Worm (Caenorhabditis elegans): Measurements from ENCODE around the gene rep-1.

The rep-1 gene

DNA sequence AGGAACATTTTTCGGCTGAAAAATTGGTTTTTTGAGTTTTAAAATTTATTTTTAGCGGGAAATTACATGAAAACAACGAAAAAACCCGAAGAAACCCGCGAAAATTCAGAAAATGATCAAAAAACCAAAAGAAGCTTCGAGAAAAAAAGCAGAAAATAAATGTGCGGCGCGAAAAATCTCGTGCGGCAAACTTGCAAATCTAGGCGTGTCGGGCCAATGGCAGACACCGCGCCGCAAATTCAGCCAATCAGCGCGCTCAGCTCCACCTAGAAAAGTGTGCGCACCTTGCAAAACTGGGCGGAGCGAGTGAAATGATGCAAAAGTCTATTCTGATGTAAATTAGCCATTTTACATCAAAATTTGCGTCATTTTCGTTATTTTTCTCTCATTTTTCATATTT is 48.8 kb downstream of the rep-1 start, which contains the start of gene Y22D7AL.10 (continued):
- TF ChIP-seq nfya-2 (GFP tag; IDR thresholded peaks at IDR 0.05) (peak; percentile 100), attf-5 (GFP tag; optimal IDR thresholded peaks at IDR 0.05) (peak; percentile 95), hmg-1.2 (GFP tag; IDR thresholded peaks at IDR 0.05) (peak; percentile 88), mes-4 (tag; optimal IDR thresholded peaks at IDR 0.05) (peak; percentile 56), Y56A3A.18 (GFP tag; IDR thresholded peaks at IDR 0.05) (peak; percentile 97), zim-3 (tag; optimal IDR thresholded peaks at IDR 0.05) (peak; percentile 93), F10E7.11 (tag; optimal IDR thresholded peaks at IDR 0.05) (peak; percentile 96), ama-1 (optimal IDR thresholded peaks at IDR 0.05) (no peak), ama-1 (GFP tag; optimal IDR thresholded peaks at IDR 0.05) (peak in 1 of 2 experiments; percentile 67), egrh-3 (GFP tag; IDR thresholded peaks at IDR 0.05) (peak; percentile 80), nhr-27 (tag; optimal IDR thresholded peaks at IDR 0.05) (peak; percentile 90), tlf-1 (GFP tag; optimal IDR thresholded peaks at IDR 0.05) (peak; percentile 100), madf-8 (GFP tag; conservative IDR thresholded peaks at IDR 0.05) (peak; percentile 92), F57A8.1 (GFP tag; optimal IDR thresholded peaks at IDR 0.05) (peak; percentile 81), Y53G8AR.9 (GFP tag; conservative IDR thresholded peaks at IDR 0.05) (peak; percentile 98), lir-1 (GFP tag; conservative IDR thresholded peaks at IDR 0.05) (peak; percentile 97), Y53F4B.3 (GFP tag; IDR thresholded peaks at IDR 0.05) (peak; percentile 85), bed-1 (GFP tag; IDR thresholded peaks at IDR 0.05) (no peak), lin-40 (tag; optimal IDR thresholded peaks at IDR 0.05) (peak; percentile 99), ekl-4 (GFP tag; IDR thresholded peaks at IDR 0.05) (peak; percentile 99), sptf-2 (GFP tag; optimal IDR thresholded peaks at IDR 0.05) (peak; percentile 68), sdz-38 (tag; optimal IDR thresholded peaks at IDR 0.05) (no peak), nhr-90 (tag; optimal IDR thresholded peaks at IDR 0.05) (peak; percentile 82), ztf-28 (GFP tag; IDR thresholded peaks at IDR 0.05) (peak; percentile 93), attf-6 (GFP tag; IDR thresholded peaks at IDR 0.05) (peak; percentile 87), madf-3 (GFP tag; IDR thresholded peaks at IDR 0.05) (peak; percentile 96), let-526 (GFP tag; IDR thresholded peaks at IDR 0.05) (peak; percentile 92), gei-17 (GFP tag; optimal IDR thresholded peaks at IDR 0.05) (peak; percentile 91), F55B11.4 (tag; optimal IDR thresholded peaks at IDR 0.05; ENCODE audit: borderline replicate concordance, insufficient read depth) (no peak), B0019.2 (GFP tag; conservative IDR thresholded peaks at IDR 0.05) (peak; percentile 91), cebp-2 (GFP tag; IDR thresholded peaks at IDR 0.05) (peak; percentile 94), T26A5.8 (tag; optimal IDR thresholded peaks at IDR 0.05) (peak; percentile 73), rec-8 (tag; optimal IDR thresholded peaks at IDR 0.05) (peak; percentile 74 to 85), him-1 (tag; optimal IDR thresholded peaks at IDR 0.05) (peak; percentile 68), tbp1 (GFP tag; optimal IDR thresholded peaks at IDR 0.05) (peak; percentile 80), pha-4 (tag; optimal IDR thresholded peaks at IDR 0.05) (peak; percentile 73), T07F8.4 (tag; optimal IDR thresholded peaks at IDR 0.05) (peak; percentile 72), egl-44 (GFP tag; IDR thresholded peaks at IDR 0.05) (peak; percentile 93), pbrm-1 (GFP tag; IDR thresholded peaks at IDR 0.05) (peak; percentile 99), ceh-58 (GFP tag; IDR thresholded peaks at IDR 0.05) (no peak; the same call in 1 of the 2 replicates), B0261.1 (tag; optimal IDR thresholded peaks at IDR 0.05) (peak; percentile 51), nhr-80 (tag; optimal IDR thresholded peaks at IDR 0.05) (peak; percentile 85), akir-1 (GFP tag; optimal IDR thresholded peaks at IDR 0.05) (no peak), ztf-26 (tag; optimal IDR thresholded peaks at IDR 0.05) (peak; percentile 96), ceh-91 (GFP tag; IDR thresholded peaks at IDR 0.05) (peak; percentile 96), rpc-1 (optimal IDR thresholded peaks at IDR 0.05) (peak; percentile 90), rpc-1 (tag; optimal IDR thresholded peaks at IDR 0.05) (peak; percentile 8), madf-6 (GFP tag; IDR thresholded peaks at IDR 0.05) (peak; percentile 97), attf-3 (GFP tag; conservative IDR thresholded peaks at IDR 0.05) (peak; percentile 86), B0336.3 (GFP tag; IDR thresholded peaks at IDR 0.05) (peak; percentile 100)

Data from whole organism, young adult.